Worm (Caenorhabditis elegans): ENCODE results near the gene str-124.

The str-124 gene

ce11 chrX:12787624-12788023, at the start of gene str-124:
Gene str-124 (plus strand): TSS chrX:12787924.
- TF ChIP-seq ref-1 (GFP tag; conservative IDR thresholded peaks at IDR 0.05) (no peak), cog-1 (tag; optimal IDR thresholded peaks at IDR 0.05) (no peak), ztf-23 (GFP tag; IDR thresholded peaks at IDR 0.05) (no peak), med-1 (GFP tag; optimal IDR thresholded peaks at IDR 0.05; ENCODE audit: insufficient read depth) (no peak), ztf-29 (GFP tag; IDR thresholded peaks at IDR 0.05) (no peak), flt-1 (GFP tag; IDR thresholded peaks at IDR 0.05) (no peak), tab-1 (GFP tag; IDR thresholded peaks at IDR 0.05) (no peak), T22C8.4 (GFP tag; IDR thresholded peaks at IDR 0.05) (no peak), klf-2 (GFP tag; conservative IDR thresholded peaks at IDR 0.05) (no peak)

DNA sequence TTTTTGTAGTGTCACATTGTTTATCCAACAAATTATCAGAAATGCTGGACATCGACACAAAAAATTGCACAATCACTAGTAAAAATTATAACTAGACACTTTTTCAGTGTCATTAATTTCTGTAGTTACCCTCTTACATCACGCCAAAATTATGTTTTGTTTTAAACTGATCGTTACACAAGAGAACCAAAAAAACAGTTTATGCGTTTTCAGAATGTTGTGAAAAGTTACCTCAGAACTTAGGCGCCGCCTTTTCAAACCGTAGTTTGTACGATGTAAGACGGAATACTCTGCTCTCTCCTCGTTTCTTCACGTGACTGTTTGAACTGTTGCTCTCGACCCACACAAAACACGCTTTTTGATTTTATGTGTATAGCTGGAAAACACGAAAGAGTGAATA, 49.3 kb upstream of the str-124 start, which contains the start of gene pgp-13:
TSS of gene pgp-13 (plus strand) at position 301 of the 400 bp plus-strand sequence.
- TF ChIP-seq flt-1 (GFP tag; IDR thresholded peaks at IDR 0.05) (no peak), tab-1 (GFP tag; IDR thresholded peaks at IDR 0.05) (no peak), ztf-29 (GFP tag; IDR thresholded peaks at IDR 0.05) (no peak), ref-1 (GFP tag; conservative IDR thresholded peaks at IDR 0.05) (no peak)

ce11 chrX:12749530-12750240, 38.0 kb upstream of the str-124 start, which contains the start of gene pgp-14:
Gene pgp-14 (minus strand): TSS chrX:12749580.
- TF ChIP-seq cog-1 (tag; optimal IDR thresholded peaks at IDR 0.05) (no peak), tab-1 (GFP tag; IDR thresholded peaks at IDR 0.05) (no peak), T22C8.4 (GFP tag; IDR thresholded peaks at IDR 0.05) (no peak), ref-1 (GFP tag; conservative IDR thresholded peaks at IDR 0.05) (no peak), flt-1 (GFP tag; IDR thresholded peaks at IDR 0.05) (no peak), klf-2 (GFP tag; conservative IDR thresholded peaks at IDR 0.05) (no peak), ztf-23 (GFP tag; IDR thresholded peaks at IDR 0.05) (no peak), ztf-29 (GFP tag; IDR thresholded peaks at IDR 0.05) (no peak), med-1 (GFP tag; optimal IDR thresholded peaks at IDR 0.05; ENCODE audit: insufficient read depth) (no peak)

- TF ChIP-seq ztf-29 (GFP tag; IDR thresholded peaks at IDR 0.05) (no peak), ref-1 (GFP tag; conservative IDR thresholded peaks at IDR 0.05) (no peak), ztf-23 (GFP tag; IDR thresholded peaks at IDR 0.05) (no peak), flt-1 (GFP tag; IDR thresholded peaks at IDR 0.05) (no peak), cog-1 (tag; optimal IDR thresholded peaks at IDR 0.05) (no peak), T22C8.4 (GFP tag; IDR thresholded peaks at IDR 0.05) (no peak), klf-2 (GFP tag; conservative IDR thresholded peaks at IDR 0.05) (no peak), tab-1 (GFP tag; IDR thresholded peaks at IDR 0.05) (no peak), med-1 (GFP tag; optimal IDR thresholded peaks at IDR 0.05; ENCODE audit: insufficient read depth) (no peak)
Observed at ce11 chrX:12750805-12751204, 36.9 kb upstream of the str-124 start.

DNA sequence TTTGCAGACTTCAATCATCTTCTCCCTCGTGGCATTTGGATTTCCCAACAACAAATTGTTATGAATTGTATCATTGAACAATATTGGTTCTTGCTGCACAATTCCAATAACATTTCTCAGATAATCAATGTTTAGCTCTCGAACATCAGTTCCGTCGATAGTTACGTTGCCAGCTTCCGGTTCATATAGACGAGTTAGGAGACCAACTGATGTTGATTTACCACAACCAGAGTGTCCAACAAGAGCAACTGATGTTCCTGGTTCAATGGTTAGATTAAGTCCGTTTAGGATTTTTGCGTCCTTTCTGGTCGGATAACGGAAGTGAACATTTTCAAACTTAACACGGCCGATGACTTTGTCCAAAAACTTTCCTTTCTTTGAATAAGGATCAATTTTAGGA, 33.7 kb upstream of the str-124 start:
- TF ChIP-seq ref-1 (GFP tag; conservative IDR thresholded peaks at IDR 0.05) (no peak), flt-1 (GFP tag; IDR thresholded peaks at IDR 0.05) (no peak), ztf-23 (GFP tag; IDR thresholded peaks at IDR 0.05) (no peak), med-1 (GFP tag; optimal IDR thresholded peaks at IDR 0.05; ENCODE audit: insufficient read depth) (no peak), T22C8.4 (GFP tag; IDR thresholded peaks at IDR 0.05) (no peak), klf-2 (GFP tag; conservative IDR thresholded peaks at IDR 0.05) (no peak), cog-1 (tag; optimal IDR thresholded peaks at IDR 0.05) (no peak), ztf-29 (GFP tag; IDR thresholded peaks at IDR 0.05) (no peak), tab-1 (GFP tag; IDR thresholded peaks at IDR 0.05) (no peak)

DNA sequence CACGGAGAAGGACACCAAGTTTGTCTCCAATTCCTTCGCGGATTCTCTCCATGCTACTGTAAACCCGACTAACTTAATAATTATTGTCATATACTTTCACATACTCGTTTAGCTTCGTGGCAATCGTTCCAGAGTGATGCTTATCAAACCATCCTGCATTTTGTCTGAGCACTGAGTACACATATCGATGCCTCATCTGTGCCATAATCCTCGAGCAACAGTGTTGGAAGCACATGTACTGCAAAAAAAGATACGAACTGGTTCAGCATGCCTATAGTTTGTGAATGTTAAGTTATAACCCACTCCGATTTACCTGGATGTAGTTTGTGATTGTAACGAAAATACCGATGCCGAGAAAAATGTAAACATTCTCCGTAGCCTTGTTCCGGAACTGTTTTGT, 32.7 kb upstream of the str-124 start:
- TF ChIP-seq ref-1 (GFP tag; conservative IDR thresholded peaks at IDR 0.05) (no peak), ztf-23 (GFP tag; IDR thresholded peaks at IDR 0.05) (no peak), klf-2 (GFP tag; conservative IDR thresholded peaks at IDR 0.05) (no peak), flt-1 (GFP tag; IDR thresholded peaks at IDR 0.05) (no peak), cog-1 (tag; optimal IDR thresholded peaks at IDR 0.05) (no peak), med-1 (GFP tag; optimal IDR thresholded peaks at IDR 0.05; ENCODE audit: insufficient read depth) (no peak), T22C8.4 (GFP tag; IDR thresholded peaks at IDR 0.05) (no peak), ztf-29 (GFP tag; IDR thresholded peaks at IDR 0.05) (no peak), tab-1 (GFP tag; IDR thresholded peaks at IDR 0.05) (no peak)

- TF ChIP-seq tab-1 (GFP tag; IDR thresholded peaks at IDR 0.05) (no peak), T22C8.4 (GFP tag; IDR thresholded peaks at IDR 0.05) (no peak), ref-1 (GFP tag; conservative IDR thresholded peaks at IDR 0.05) (no peak), ztf-23 (GFP tag; IDR thresholded peaks at IDR 0.05) (no peak), klf-2 (GFP tag; conservative IDR thresholded peaks at IDR 0.05) (no peak), ztf-29 (GFP tag; IDR thresholded peaks at IDR 0.05) (no peak), flt-1 (GFP tag; IDR thresholded peaks at IDR 0.05) (no peak), cog-1 (tag; optimal IDR thresholded peaks at IDR 0.05) (no peak), med-1 (GFP tag; optimal IDR thresholded peaks at IDR 0.05; ENCODE audit: insufficient read depth) (no peak)
Observed at ce11 chrX:12759010-12759409, 28.7 kb upstream of the str-124 start.

DNA sequence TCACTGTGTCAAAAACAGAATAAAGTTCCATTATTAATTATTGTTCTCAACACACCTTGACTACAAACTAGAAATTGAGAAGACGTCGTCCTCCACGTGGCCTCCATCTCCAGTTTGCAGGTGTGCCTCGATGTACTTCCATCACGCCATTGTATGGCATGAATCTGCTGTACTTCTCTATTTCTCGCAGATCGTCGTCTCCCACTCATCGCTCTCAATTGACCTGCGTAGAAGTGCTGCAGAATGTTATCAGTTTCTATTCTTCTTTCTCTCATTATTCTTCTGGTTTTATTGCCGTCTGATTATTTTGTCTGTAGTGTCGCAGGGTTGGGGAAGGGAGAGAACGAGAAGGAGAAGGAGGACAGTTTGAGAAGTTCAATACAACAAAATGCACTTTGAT, 28.1 kb upstream of the str-124 start:
- TF ChIP-seq ztf-23 (GFP tag; IDR thresholded peaks at IDR 0.05) (no peak), cog-1 (tag; optimal IDR thresholded peaks at IDR 0.05) (no peak), flt-1 (GFP tag; IDR thresholded peaks at IDR 0.05) (no peak), klf-2 (GFP tag; conservative IDR thresholded peaks at IDR 0.05) (no peak), med-1 (GFP tag; optimal IDR thresholded peaks at IDR 0.05; ENCODE audit: insufficient read depth) (no peak), ref-1 (GFP tag; conservative IDR thresholded peaks at IDR 0.05) (no peak), T22C8.4 (GFP tag; IDR thresholded peaks at IDR 0.05) (no peak)

- no peak for TF ChIP-seq flt-1 (GFP tag; IDR thresholded peaks at IDR 0.05)
- TF ChIP-seq med-1 (GFP tag; optimal IDR thresholded peaks at IDR 0.05; ENCODE audit: insufficient read depth), result no peak
- no peak for TF ChIP-seq tab-1 (GFP tag; IDR thresholded peaks at IDR 0.05)
- no peak for TF ChIP-seq T22C8.4 (GFP tag; IDR thresholded peaks at IDR 0.05)
- TF ChIP-seq cog-1 (tag; optimal IDR thresholded peaks at IDR 0.05), result no peak
- no peak for TF ChIP-seq ztf-29 (GFP tag; IDR thresholded peaks at IDR 0.05)
- TF ChIP-seq ref-1 (GFP tag; conservative IDR thresholded peaks at IDR 0.05), result no peak
- TF ChIP-seq ztf-23 (GFP tag; IDR thresholded peaks at IDR 0.05), result no peak
- no peak for TF ChIP-seq klf-2 (GFP tag; conservative IDR thresholded peaks at IDR 0.05)
Observed at ce11 chrX:12761295-12761775, 26.4 kb upstream of the str-124 start.

Data from whole organism, midembryonic.